Fruit fly (Drosophila melanogaster) S2 (cell line): ENCODE data around the gene Glut4EF.

Experiments used
- CG8478 ChIP-seq: fragments of >200 bp; optimal IDR thresholded peaks from 2 replicates; lab custom pipeline; 2018
- CTCF ChIP-seq, 2 experiments: fragments of >200 bp; optimal IDR thresholded peaks; 2 replicates each; lab custom pipeline; 2018

DNA sequence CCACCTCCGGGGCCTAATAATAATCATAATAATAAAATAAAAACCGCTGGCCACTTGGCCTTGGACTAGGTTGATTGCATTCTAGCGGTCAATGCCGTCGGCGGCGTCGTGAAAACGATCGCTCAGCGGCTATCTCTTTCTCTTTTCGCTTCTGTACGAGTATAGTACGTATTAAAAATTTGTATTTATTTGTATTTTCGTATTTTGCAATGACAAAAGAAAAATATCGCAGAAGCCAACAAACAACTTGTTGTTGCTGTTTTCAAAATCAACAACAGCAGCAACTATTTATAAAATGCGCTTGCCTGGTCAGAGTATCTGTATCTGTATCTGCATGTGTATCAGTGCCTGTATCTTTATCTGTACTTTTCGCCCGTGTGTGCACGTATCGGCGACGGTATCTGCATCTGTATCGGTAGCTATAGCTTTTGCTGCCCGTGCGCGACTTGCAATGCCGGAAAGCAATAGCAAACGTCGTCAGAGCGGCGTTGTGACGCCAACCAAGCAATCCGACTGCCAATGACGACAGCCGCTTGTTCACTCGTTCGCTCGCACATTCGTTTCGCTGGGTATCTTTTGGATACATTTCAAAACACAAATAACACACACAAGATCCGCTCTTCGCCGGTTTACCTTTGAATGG lies 80.3 kb downstream of the Glut4EF start:
- TF ChIP-seq CTCF (optimal IDR thresholded peaks at IDR 0.05; lab: Kevin White, UChicago) (no peak), CG8478 (lab: Kevin White, UChicago) (no peak)
